Worm (Caenorhabditis elegans) whole organism, young adult: Measurements from ENCODE around the gene Y53F4B.7.
A peak's percentile ranks its signal among the peaks of the same experiment; 100 is the strongest.

Experiments
- B0261.1 ChIP-seq: sonication (generic microtip); optimal IDR thresholded peaks from 2 replicates; lab custom pipeline; 2016; ENCODE audit warnings: mild to moderate bottlenecking, missing genetic modification characterization, moderate library complexity, missing compliant biosample characterization
- B0336.3 ChIP-seq: fragments of 200-800 bp; sonication (Bioruptor generic); IDR thresholded peaks from 2 replicates; pipeline ENCODE4 v1.3.6; 2022; ENCODE audit warnings: missing genetic modification characterization, missing compliant biosample characterization
- F10E7.11 ChIP-seq: sonication (generic microtip); optimal IDR thresholded peaks from 2 replicates; lab custom pipeline; 2017; ENCODE audit warnings: mild to moderate bottlenecking, missing genetic modification characterization, moderate library complexity, missing compliant biosample characterization
- F22D6.2 ChIP-seq: sonication (generic microtip); optimal IDR thresholded peaks from 2 replicates; lab custom pipeline; 2016; ENCODE audit warnings: mild to moderate bottlenecking, missing genetic modification characterization, missing compliant biosample characterization
- F23B12.7 ChIP-seq: sonication (generic microtip); optimal IDR thresholded peaks from 2 replicates; lab custom pipeline; 2017; ENCODE audit warnings: missing genetic modification characterization, mild to moderate bottlenecking, missing compliant biosample characterization, antibody characterized with exemption, moderate library complexity; ENCODE audit not compliant: insufficient read depth
- F39B2.1 ChIP-seq: fragments of 200-800 bp; sonication (Bioruptor generic); IDR thresholded peaks from 2 replicates; pipeline ENCODE4 v1.3.6; 2022; ENCODE audit warnings: missing genetic modification reagents, missing genetic modification characterization, missing compliant biosample characterization
- F55B11.4 ChIP-seq: sonication (generic microtip); optimal IDR thresholded peaks from 2 replicates; lab custom pipeline; 2016; ENCODE audit warnings: missing compliant biosample characterization, missing genetic modification characterization, borderline replicate concordance; ENCODE audit not compliant: insufficient read depth
- F57A8.1 ChIP-seq: fragments of 200-800 bp; sonication (Bioruptor generic); optimal IDR thresholded peaks from 2 replicates; lab custom pipeline; 2018; ENCODE audit warnings: mild to moderate bottlenecking, missing genetic modification characterization, moderate library complexity, missing compliant biosample characterization
- K12H6.12 ChIP-seq: fragments of 200-800 bp; sonication (Bioruptor generic); optimal IDR thresholded peaks from 2 replicates; lab custom pipeline; 2018; ENCODE audit warnings: mild to moderate bottlenecking, missing genetic modification characterization, missing compliant biosample characterization
- T07F8.4 ChIP-seq: sonication (generic microtip); optimal IDR thresholded peaks from 2 replicates; lab custom pipeline; 2016; ENCODE audit warnings: mild to moderate bottlenecking, missing genetic modification characterization, moderate library complexity, missing compliant biosample characterization
- Y53G8AR.9 ChIP-seq: fragments of 200-800 bp; sonication (Bioruptor generic); conservative IDR thresholded peaks from 2 replicates; pipeline ENCODE4 v1.3.6; 2022; ENCODE audit warnings: missing genetic modification reagents, missing genetic modification characterization, missing compliant biosample characterization
- athp-1 ChIP-seq: sonication (generic microtip); optimal IDR thresholded peaks from 2 replicates; lab custom pipeline; 2017; ENCODE audit warnings: mild to moderate bottlenecking, missing genetic modification characterization, missing compliant biosample characterization
- bed-2 ChIP-seq: fragments of 200-800 bp; sonication (Bioruptor generic); IDR thresholded peaks from 2 replicates; pipeline ENCODE4 v1.3.6; 2022; ENCODE audit warnings: missing genetic modification reagents, missing genetic modification characterization, missing compliant biosample characterization
- cebp-1 ChIP-seq, 2 experiments: fragments of 200-800 bp in 1 of 2; sonication (Bioruptor generic) in 1 of 2; sonication (generic microtip) in 1 of 2; IDR thresholded peaks in 1 of 2; optimal IDR thresholded peaks in 1 of 2; 2 replicates each; pipeline versions ENCODE4 v1.3.6 to Lab custom; 2017 to 2022; ENCODE audit warnings: missing compliant biosample characterization in 2 of 2, missing genetic modification characterization in 2 of 2, mild to moderate bottlenecking in 1 of 2, missing genetic modification reagents in 1 of 2, moderate library complexity in 1 of 2
- ceh-100 ChIP-seq: fragments of 200-800 bp; sonication (Bioruptor generic); IDR thresholded peaks from 2 replicates; pipeline ENCODE4 v1.3.6; 2022; ENCODE audit warnings: missing genetic modification reagents, missing genetic modification characterization, missing compliant biosample characterization
- ceh-27 ChIP-seq: fragments of 200-800 bp; sonication (Bioruptor generic); optimal IDR thresholded peaks from 2 replicates; lab custom pipeline; 2018; ENCODE audit warnings: mild to moderate bottlenecking, missing genetic modification characterization, moderate library complexity, missing compliant biosample characterization
- ceh-91 ChIP-seq: fragments of 200-800 bp; sonication (Bioruptor generic); IDR thresholded peaks from 2 replicates; pipeline ENCODE4 v1.3.6; 2022; ENCODE audit warnings: missing genetic modification reagents, missing genetic modification characterization, missing compliant biosample characterization
- chd-7 ChIP-seq: sonication (generic microtip); optimal IDR thresholded peaks from 2 replicates; lab custom pipeline; 2016; ENCODE audit warnings: mild to moderate bottlenecking, missing genetic modification characterization, moderate library complexity, missing compliant biosample characterization
- dpl-1 ChIP-seq: fragments of 150-350 bp; optimal IDR thresholded peaks from 2 replicates; lab custom pipeline; 2014; ENCODE audit warnings: missing biosample characterization, missing genetic modification reagents, missing genetic modification characterization
- efl-1 ChIP-seq: fragments of 150-350 bp; optimal IDR thresholded peaks from 2 replicates; lab custom pipeline; 2014; ENCODE audit warnings: missing biosample characterization, missing genetic modification reagents, missing genetic modification characterization
- egl-18 ChIP-seq: fragments of 200-800 bp; sonication (Bioruptor generic); IDR thresholded peaks from 2 replicates; pipeline ENCODE4 v1.3.6; 2022; ENCODE audit warnings: missing genetic modification reagents, missing genetic modification characterization, missing compliant biosample characterization
- egrh-3 ChIP-seq: fragments of 200-800 bp; sonication (Bioruptor generic); IDR thresholded peaks from 2 replicates; pipeline ENCODE4 v1.3.6; 2022; ENCODE audit warnings: missing genetic modification reagents, missing genetic modification characterization, missing compliant biosample characterization
- fkh-3 ChIP-seq: sonication (generic microtip); optimal IDR thresholded peaks from 2 replicates; lab custom pipeline; 2016; ENCODE audit warnings: mild to moderate bottlenecking, missing genetic modification characterization, missing compliant biosample characterization
- gei-17 ChIP-seq: fragments of 200-800 bp; sonication (Bioruptor generic); optimal IDR thresholded peaks from 2 replicates; lab custom pipeline; 2018; ENCODE audit warnings: mild to moderate bottlenecking, missing genetic modification characterization, missing compliant biosample characterization
- him-1 ChIP-seq: sonication (generic microtip); optimal IDR thresholded peaks from 2 replicates; lab custom pipeline; 2016; ENCODE audit warnings: missing genotype, missing genetic modification reagents, missing genetic modification characterization, missing compliant biosample characterization
- hmg-1.2 ChIP-seq: fragments of 200-800 bp; sonication (Bioruptor generic); IDR thresholded peaks from 2 replicates; pipeline ENCODE4 v1.3.6; 2022; ENCODE audit warnings: missing genetic modification reagents, missing genetic modification characterization, missing compliant biosample characterization
- hsf-1 ChIP-seq: fragments of 200-800 bp; sonication (Bioruptor generic); IDR thresholded peaks from 2 replicates; pipeline ENCODE4 v1.3.6; 2022; ENCODE audit warnings: missing genetic modification reagents, missing genetic modification characterization, missing compliant biosample characterization
- let-607 ChIP-seq, 2 experiments: fragments of 200-800 bp in 1 of 2; sonication (Bioruptor generic) in 1 of 2; sonication (generic microtip) in 1 of 2; optimal IDR thresholded peaks; 2 replicates each; lab custom pipeline; 2016 to 2018; ENCODE audit warnings: mild to moderate bottlenecking in 2 of 2, missing compliant biosample characterization in 2 of 2, missing genetic modification characterization in 2 of 2, moderate library complexity in 2 of 2, missing genotype in 1 of 2
- lin-35 ChIP-seq, 3 experiments: fragments of 150-350 bp in 2 of 3; sonication (generic microtip) in 1 of 3; optimal IDR thresholded peaks; 2 replicates each; lab custom pipeline; 2014 to 2018; ENCODE audit warnings: missing biosample characterization in 3 of 3, missing genetic modification characterization in 3 of 3, missing genetic modification reagents in 3 of 3
- lin-40 ChIP-seq: sonication (generic microtip); optimal IDR thresholded peaks from 2 replicates; lab custom pipeline; 2016; ENCODE audit warnings: missing genetic modification characterization, mild to moderate bottlenecking, missing compliant biosample characterization, missing genotype, missing genetic modification reagents
- lin-54 ChIP-seq: fragments of 200-800 bp; sonication (Bioruptor generic); optimal IDR thresholded peaks from 2 replicates; lab custom pipeline; 2018; ENCODE audit warnings: mild to moderate bottlenecking, missing genetic modification characterization, missing compliant biosample characterization
- lir-1 ChIP-seq: fragments of 200-800 bp; sonication (Bioruptor generic); conservative IDR thresholded peaks from 2 replicates; pipeline ENCODE4 v1.3.6; 2022; ENCODE audit warnings: missing genetic modification reagents, missing genetic modification characterization, missing compliant biosample characterization
- lsy-27 ChIP-seq: sonication (generic microtip); optimal IDR thresholded peaks from 2 replicates; lab custom pipeline; 2017; ENCODE audit warnings: missing genetic modification characterization, mild to moderate bottlenecking, missing compliant biosample characterization, antibody characterized with exemption, missing genotype, borderline replicate concordance; ENCODE audit not compliant: insufficient read depth
- madf-6 ChIP-seq: fragments of 200-800 bp; sonication (Bioruptor generic); IDR thresholded peaks from 2 replicates; pipeline ENCODE4 v1.3.6; 2022; ENCODE audit warnings: missing genetic modification reagents, missing genetic modification characterization, missing compliant biosample characterization
- nfyb-1 ChIP-seq: fragments of 200-800 bp; sonication (Bioruptor generic); IDR thresholded peaks from 2 replicates; pipeline ENCODE4 v1.3.6; 2022; ENCODE audit warnings: missing genetic modification reagents, missing genetic modification characterization, missing compliant biosample characterization
- pbrm-1 ChIP-seq: fragments of 200-800 bp; sonication (Bioruptor generic); IDR thresholded peaks from 2 replicates; pipeline ENCODE4 v1.3.6; 2022; ENCODE audit warnings: missing genetic modification reagents, missing genetic modification characterization, missing compliant biosample characterization
- sea-2 ChIP-seq: fragments of 200-800 bp; sonication (Bioruptor generic); IDR thresholded peaks from 2 replicates; pipeline ENCODE4 v1.3.6; 2022; ENCODE audit warnings: missing genetic modification characterization, missing compliant biosample characterization
- tbp1 ChIP-seq: fragments of 200-800 bp; sonication (Bioruptor generic); optimal IDR thresholded peaks from 2 replicates; lab custom pipeline; 2018; ENCODE audit warnings: mild to moderate bottlenecking, missing genetic modification characterization, missing compliant biosample characterization
- unc-130 ChIP-seq: sonication (generic microtip); optimal IDR thresholded peaks from 2 replicates; lab custom pipeline; 2016; ENCODE audit warnings: missing genetic modification reagents, missing genetic modification characterization, missing compliant biosample characterization
- unc-62 ChIP-seq: fragments of 150-350 bp; optimal IDR thresholded peaks from 2 replicates; lab custom pipeline; 2014; ENCODE audit warnings: missing biosample characterization, missing genetic modification reagents, missing genetic modification characterization
- xnd-1 ChIP-seq: sonication (generic microtip); optimal IDR thresholded peaks from 2 replicates; lab custom pipeline; 2016; ENCODE audit warnings: missing genotype, missing genetic modification reagents, missing genetic modification characterization, missing compliant biosample characterization
- zim-3 ChIP-seq: sonication (generic microtip); optimal IDR thresholded peaks from 2 replicates; lab custom pipeline; 2017; ENCODE audit warnings: mild to moderate bottlenecking, missing genetic modification characterization, moderate library complexity, missing compliant biosample characterization
- ztf-22 ChIP-seq: fragments of 200-800 bp; sonication (Bioruptor generic); optimal IDR thresholded peaks from 2 replicates; lab custom pipeline; 2018; ENCODE audit warnings: mild to moderate bottlenecking, missing genetic modification characterization, moderate library complexity, missing compliant biosample characterization
- ztf-25 ChIP-seq: fragments of 200-800 bp; sonication (Bioruptor generic); IDR thresholded peaks from 2 replicates; pipeline ENCODE4 v1.3.6; 2022; ENCODE audit warnings: missing genetic modification reagents, missing genetic modification characterization, missing compliant biosample characterization
- ztf-6 ChIP-seq: fragments of 200-800 bp; sonication (Bioruptor generic); IDR thresholded peaks from 2 replicates; pipeline ENCODE4 v1.3.6; 2022; ENCODE audit warnings: missing genetic modification reagents, missing genetic modification characterization, missing compliant biosample characterization

Y53F4B.7 gene

DNA sequence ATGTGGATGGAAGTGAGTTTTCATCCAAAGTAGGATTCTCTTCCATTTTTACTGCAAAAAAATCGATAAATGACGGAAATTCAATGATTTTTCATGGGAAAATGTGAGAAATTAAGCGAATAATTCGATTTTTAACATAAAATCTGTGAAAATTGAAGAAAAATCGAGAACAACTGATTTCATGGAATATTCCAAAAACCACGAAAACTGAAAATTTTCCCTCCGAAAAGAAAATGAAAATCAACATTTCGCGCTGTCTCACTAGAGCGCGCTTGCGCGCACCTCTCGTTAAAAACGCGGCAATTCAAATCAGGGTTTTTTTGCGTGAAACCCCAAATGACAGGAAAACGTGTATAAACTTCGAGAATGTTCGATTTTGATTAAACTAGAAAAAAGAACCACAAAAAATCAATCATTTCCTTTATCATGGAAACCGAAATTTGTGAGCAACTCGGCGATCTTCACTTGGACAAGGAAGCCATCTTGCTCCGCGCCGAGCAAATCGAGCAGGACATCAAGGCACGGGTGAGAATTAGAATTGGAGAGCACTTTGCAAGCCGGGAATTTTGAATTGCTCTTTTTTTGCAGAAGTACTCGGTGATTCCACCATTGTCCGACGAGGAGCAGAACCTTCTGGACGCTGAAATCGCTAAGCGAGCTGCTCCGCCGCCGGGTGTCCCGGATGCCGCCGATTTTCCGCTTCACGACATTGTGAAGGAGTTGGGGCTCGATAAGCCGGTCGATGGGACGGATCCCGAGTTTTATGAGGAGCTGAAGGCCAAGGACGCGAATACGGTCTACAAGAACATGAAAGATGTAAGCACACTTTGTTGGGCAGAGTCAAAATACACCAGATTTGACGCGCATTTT lies 17.9 kb downstream of the Y53F4B.7 start, which contains the start of the genes Y53F4B.9 and Y53F4B.11 (continued):
- TF ChIP-seq ztf-25 (GFP tag; lab: Robert Waterston, UW) (0 out of 2 replicates have a peak, but pooled peaks have one; percentile 31), F39B2.1 (no peak), ceh-91 (GFP tag; lab: Robert Waterston, UW) (peak; percentile 97), let-607 (tag; optimal IDR thresholded peaks at IDR 0.05; lab: Kevin White, UChicago) (no peak), madf-6 (GFP tag; lab: Robert Waterston, UW) (peak; percentile 99), pbrm-1 (GFP tag; lab: Robert Waterston, UW) (peak; percentile 87; the same call in 1 of the 2 replicates), fkh-3 (tag; lab: Kevin White, UChicago) (no peak), athp-1 (tag; lab: Kevin White, UChicago) (peak; percentile 69), F10E7.11 (no peak), ceh-27 (GFP tag; lab: Kevin White, UChicago) (peak; percentile 67), dpl-1 (peak; percentile 99), F22D6.2 (tag; lab: Kevin White, UChicago) (no peak), F55B11.4 (tag; lab: Kevin White, UChicago) (no peak), lin-40 (tag; lab: Kevin White, UChicago) (peak; percentile 52), egl-18 (GFP tag; lab: Robert Waterston, UW) (0 out of 2 replicates have a peak, but pooled peaks have one; percentile 21), tbp1 (GFP tag; lab: Kevin White, UChicago) (peak; percentile 71), B0336.3 (peak; percentile 92), him-1 (tag; lab: Kevin White, UChicago) (peak; percentile 55), bed-2 (GFP tag; lab: Robert Waterston, UW) (0 out of 2 replicates have a peak, but pooled peaks have one; percentile 49), F57A8.1 (no peak), lir-1 (GFP tag; lab: Robert Waterston, UW) (peak; percentile 77), ceh-100 (GFP tag; lab: Robert Waterston, UW) (peak; percentile 88), egrh-3 (GFP tag; lab: Robert Waterston, UW) (peak; percentile 32; the same call in 1 of the 2 replicates), B0261.1 (tag; lab: Kevin White, UChicago) (peak; percentile 13), lsy-27 (no peak), unc-130 (GFP tag; lab: Kevin White, UChicago) (peak; percentile 86), zim-3 (tag; lab: Kevin White, UChicago) (no peak), ztf-6 (no peak), cebp-1 (GFP tag; IDR thresholded peaks at IDR 0.05; lab: Robert Waterston, UW) (peak; percentile 65), cebp-1 (tag; optimal IDR thresholded peaks at IDR 0.05; lab: Kevin White, UChicago) (peak; percentile 61), K12H6.12 (tag; lab: Kevin White, UChicago) (no peak), ztf-22 (GFP tag; lab: Kevin White, UChicago) (no peak), lin-35 (GFP tag; optimal IDR thresholded peaks at IDR 0.05; lab: Kevin White, UChicago) (peak; percentile 89 to 97 (median 92)), nfyb-1 (GFP tag; lab: Robert Waterston, UW) (no peak; the same call in 1 of the 2 replicates), lin-54 (GFP tag; lab: Kevin White, UChicago) (peak; percentile 100), gei-17 (GFP tag; lab: Kevin White, UChicago) (no peak), F23B12.7 (tag; lab: Kevin White, UChicago) (peak; percentile 72), unc-62 (GFP tag; lab: Kevin White, UChicago) (no peak), efl-1 (GFP tag; lab: Kevin White, UChicago) (peak; percentile 100), chd-7 (tag; lab: Kevin White, UChicago) (no peak), Y53G8AR.9 (GFP tag; lab: Robert Waterston, UW) (peak; percentile 90), xnd-1 (tag; lab: Kevin White, UChicago) (peak; percentile 94), sea-2 (no peak), hsf-1 (GFP tag; lab: Robert Waterston, UW) (peak; percentile 94), hmg-1.2 (GFP tag; lab: Robert Waterston, UW) (peak; percentile 72), T07F8.4 (no peak)
